Worm (Caenorhabditis elegans) whole organism, early embryonic: ENCODE results near the gene T26H8.5.

Source experiments
- aly-1 ChIP-seq: sonication (generic microtip); optimal IDR thresholded peaks from 2 replicates; lab custom pipeline; 2016; ENCODE audit warnings: missing genetic modification characterization, missing compliant biosample characterization
- ama-1 ChIP-seq: fragments of 150-350 bp; optimal IDR thresholded peaks from 2 replicates; lab custom pipeline; 2014
- ceh-36 ChIP-seq: sonication (generic microtip); optimal IDR thresholded peaks from 2 replicates; lab custom pipeline; 2016; ENCODE audit warnings: missing genetic modification characterization, inconsistent platforms, missing compliant biosample characterization
- ets-7 ChIP-seq: sonication (generic microtip); optimal IDR thresholded peaks from 2 replicates; lab custom pipeline; 2016; ENCODE audit warnings: missing genotype, missing genetic modification characterization, missing compliant biosample characterization
- flt-1 ChIP-seq: fragments of 200-800 bp; sonication (Bioruptor generic); IDR thresholded peaks from 2 replicates; pipeline ENCODE4 v1.3.6; 2022; ENCODE audit warnings: missing genetic modification characterization, missing compliant biosample characterization
- scrt-1 ChIP-seq: fragments of 200-800 bp; sonication (Bioruptor generic); IDR thresholded peaks from 2 replicates; pipeline ENCODE4 v1.3.6; 2022; ENCODE audit warnings: missing genetic modification characterization, missing compliant biosample characterization
- tra-4 ChIP-seq: sonication (generic microtip); optimal IDR thresholded peaks from 2 replicates; lab custom pipeline; 2017; ENCODE audit warnings: missing genetic modification characterization, missing compliant biosample characterization

DNA sequence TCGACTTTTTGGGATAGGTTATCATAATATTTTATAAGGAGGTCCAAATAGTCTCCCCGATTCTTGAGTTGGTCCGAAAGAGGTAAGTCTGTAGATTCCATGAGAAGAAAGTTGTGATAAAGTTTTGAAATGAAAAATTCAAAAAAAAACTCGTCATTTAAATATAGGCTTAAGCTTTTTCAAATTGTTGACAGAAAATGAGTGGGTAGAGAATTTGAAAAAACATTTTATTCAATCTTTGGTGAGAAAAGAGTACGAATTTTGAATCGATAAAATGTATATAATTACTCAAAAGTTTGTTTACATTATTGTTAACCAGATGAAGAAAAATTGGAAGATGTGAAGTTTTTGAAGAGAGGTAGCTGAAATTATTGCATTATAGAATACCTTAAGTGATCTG, at the start of gene T26H8.5:
- TF ChIP-seq ets-7 (tag; lab: Kevin White, UChicago) (no peak), ceh-36 (tag; lab: Kevin White, UChicago) (no peak), flt-1 (GFP tag; lab: Robert Waterston, UW) (no peak), ama-1 (lab: Kevin White, UChicago) (no peak), tra-4 (tag; lab: Kevin White, UChicago) (no peak), aly-1 (no peak), scrt-1 (GFP tag; lab: Robert Waterston, UW) (no peak)
